Fruit fly (Drosophila melanogaster) whole organism, prepupa: Measurements from ENCODE around the gene CG12983.

ENCODE experiments used
- Blimp-1 ChIP-seq: fragments of 200-800 bp; sonication (Bioruptor generic); optimal IDR thresholded peaks from 3 replicates; lab custom pipeline; 2017; ENCODE audit warnings: missing biosample characterization, missing genetic modification characterization, mild to moderate bottlenecking, moderate library complexity, missing genetic modification reagents
- CG10631 ChIP-seq: fragments of 200-800 bp; sonication (Bioruptor generic); optimal IDR thresholded peaks from 2 replicates; lab custom pipeline; 2016; ENCODE audit warnings: missing biosample characterization, missing genetic modification characterization
- CG10669 ChIP-seq: fragments of 200-800 bp; sonication (Bioruptor generic); optimal IDR thresholded peaks from 3 replicates; lab custom pipeline; 2018; ENCODE audit warnings: missing biosample characterization, mild to moderate bottlenecking, missing genetic modification characterization, moderate library complexity
- CG11294 ChIP-seq: fragments of 200-800 bp; sonication (Bioruptor generic); IDR thresholded peaks from 2 replicates; pipeline ENCODE4 v1.3.6; 2022; ENCODE audit warnings: missing biosample characterization, missing genetic modification characterization
- CG11902 ChIP-seq: fragments of 200-800 bp; sonication (Bioruptor generic); optimal IDR thresholded peaks from 3 replicates; lab custom pipeline; 2016; ENCODE audit warnings: missing biosample characterization, missing genetic modification characterization
- CG15336 ChIP-seq: fragments of 200-800 bp; sonication (Bioruptor generic); IDR thresholded peaks from 2 replicates; pipeline ENCODE4 v1.3.6; 2022; ENCODE audit warnings: missing biosample characterization, missing genetic modification characterization
- CG1621 ChIP-seq: fragments of 200-800 bp; sonication (Bioruptor generic); optimal IDR thresholded peaks from 3 replicates; lab custom pipeline; 2018; ENCODE audit warnings: missing biosample characterization, mild to moderate bottlenecking, missing genetic modification characterization
- CG16779 ChIP-seq: fragments of 200-800 bp; sonication (Bioruptor generic); optimal IDR thresholded peaks from 3 replicates; lab custom pipeline; 2017; ENCODE audit warnings: missing biosample characterization, mild to moderate bottlenecking, missing genetic modification characterization
- CG3032 ChIP-seq: fragments of 200-800 bp; optimal IDR thresholded peaks from 2 replicates; lab custom pipeline; 2019; ENCODE audit warnings: missing biosample characterization, mild to moderate bottlenecking, missing genetic modification characterization, moderate library complexity
- CG31627 ChIP-seq: fragments of 200-800 bp; sonication (Bioruptor generic); optimal IDR thresholded peaks from 3 replicates; lab custom pipeline; 2016; ENCODE audit warnings: missing biosample characterization, missing genetic modification characterization
- CG32006 ChIP-seq: fragments of 200-800 bp; sonication (Bioruptor generic); optimal IDR thresholded peaks from 3 replicates; lab custom pipeline; 2017; ENCODE audit warnings: missing biosample characterization, mild to moderate bottlenecking, missing genetic modification characterization
- CG34406 ChIP-seq: fragments of 200-800 bp; sonication (Bioruptor generic); optimal IDR thresholded peaks from 3 replicates; lab custom pipeline; 2016; ENCODE audit warnings: missing biosample characterization, missing genetic modification characterization
- CG3919 ChIP-seq: fragments of 200-800 bp; sonication (Bioruptor generic); optimal IDR thresholded peaks from 3 replicates; lab custom pipeline; 2016; ENCODE audit warnings: missing biosample characterization, missing genetic modification characterization
- CG4318 ChIP-seq: fragments of 200-800 bp; sonication (Bioruptor generic); optimal IDR thresholded peaks from 3 replicates; lab custom pipeline; 2017; ENCODE audit warnings: missing biosample characterization, mild to moderate bottlenecking, missing genetic modification characterization
- CG6163 ChIP-seq: fragments of 200-800 bp; sonication (Bioruptor generic); IDR thresholded peaks from 3 replicates; pipeline ENCODE4 v1.3.6; 2022; ENCODE audit warnings: missing biosample characterization, missing genetic modification characterization
- CG6276 ChIP-seq: fragments of 200-800 bp; sonication (Bioruptor generic); optimal IDR thresholded peaks from 2 replicates; lab custom pipeline; 2017; ENCODE audit warnings: missing biosample characterization, mild to moderate bottlenecking, missing genetic modification characterization
- CG6792 ChIP-seq: fragments of 200-800 bp; sonication (Bioruptor generic); optimal IDR thresholded peaks from 3 replicates; lab custom pipeline; 2016; ENCODE audit warnings: missing biosample characterization, missing genetic modification characterization
- CG6808 ChIP-seq: fragments of 200-800 bp; sonication (Bioruptor generic); optimal IDR thresholded peaks from 3 replicates; lab custom pipeline; 2017; ENCODE audit warnings: missing biosample characterization, missing genetic modification characterization, mild to moderate bottlenecking, moderate library complexity, missing genetic modification reagents
- CG6854 ChIP-seq: fragments of 200-800 bp; sonication (Bioruptor generic); optimal IDR thresholded peaks from 2 replicates; lab custom pipeline; 2017; ENCODE audit warnings: missing biosample characterization, mild to moderate bottlenecking, missing genetic modification characterization
- CG7368 ChIP-seq: fragments of 200-800 bp; sonication (Bioruptor generic); optimal IDR thresholded peaks from 3 replicates; lab custom pipeline; 2016; ENCODE audit warnings: missing biosample characterization, missing genetic modification characterization
- CG8119 ChIP-seq: fragments of 200-800 bp; sonication (Bioruptor generic); IDR thresholded peaks from 3 replicates; pipeline ENCODE4 v1.3.6; 2022; ENCODE audit warnings: missing biosample characterization, missing genetic modification characterization
- CG8319 ChIP-seq: fragments of 200-800 bp; sonication (Bioruptor generic); optimal IDR thresholded peaks from 3 replicates; lab custom pipeline; 2016; ENCODE audit warnings: missing biosample characterization, missing genetic modification characterization
- CG8632 ChIP-seq: fragments of 200-800 bp; sonication (Bioruptor generic); optimal IDR thresholded peaks from 3 replicates; lab custom pipeline; 2016; ENCODE audit warnings: missing biosample characterization, missing genetic modification characterization
- Eip75B ChIP-seq: fragments of 200-800 bp; sonication (Bioruptor generic); optimal IDR thresholded peaks from 3 replicates; lab custom pipeline; 2016; ENCODE audit warnings: missing biosample characterization, missing genetic modification characterization
- Ets21C ChIP-seq: fragments of 200-800 bp; sonication (Bioruptor generic); optimal IDR thresholded peaks from 3 replicates; lab custom pipeline; 2016; ENCODE audit warnings: missing biosample characterization, missing genetic modification characterization
- Ets96B ChIP-seq: fragments of 200-800 bp; optimal IDR thresholded peaks from 2 replicates; lab custom pipeline; 2019; ENCODE audit warnings: missing biosample characterization, mild to moderate bottlenecking, missing genetic modification characterization, moderate library complexity
- Hr38 ChIP-seq: sonication (Bioruptor generic); optimal IDR thresholded peaks from 2 replicates; lab custom pipeline; 2016; ENCODE audit warnings: missing biosample characterization, missing genetic modification characterization
- Hr39 ChIP-seq: fragments of 200-800 bp; sonication (Bioruptor generic); optimal IDR thresholded peaks from 2 replicates; lab custom pipeline; 2016; ENCODE audit warnings: missing biosample characterization, missing genetic modification characterization
- Lpt ChIP-seq: fragments of 200-800 bp; sonication (Bioruptor generic); optimal IDR thresholded peaks from 3 replicates; lab custom pipeline; 2016; ENCODE audit warnings: missing biosample characterization, missing genetic modification characterization
- Met ChIP-seq: fragments of 200-800 bp; sonication (Bioruptor generic); optimal IDR thresholded peaks from 3 replicates; lab custom pipeline; 2016; ENCODE audit warnings: missing biosample characterization, missing genetic modification characterization
- OdsH ChIP-seq: fragments of 200-800 bp; sonication (Bioruptor generic); optimal IDR thresholded peaks from 3 replicates; lab custom pipeline; 2016; ENCODE audit warnings: missing biosample characterization, missing genetic modification characterization
- Smox ChIP-seq: fragments of 200-800 bp; sonication (Bioruptor generic); optimal IDR thresholded peaks from 3 replicates; lab custom pipeline; 2016; ENCODE audit warnings: missing biosample characterization, missing genetic modification characterization
- Sox14 ChIP-seq: fragments of 200-800 bp; sonication (Bioruptor generic); optimal IDR thresholded peaks from 3 replicates; lab custom pipeline; 2016; ENCODE audit warnings: missing biosample characterization, missing genetic modification characterization
- Sox15 ChIP-seq: fragments of 200-800 bp; sonication (Bioruptor generic); optimal IDR thresholded peaks from 3 replicates; lab custom pipeline; 2016; ENCODE audit warnings: missing biosample characterization, missing genetic modification characterization
- achi ChIP-seq: fragments of 200-800 bp; sonication (Bioruptor generic); optimal IDR thresholded peaks from 3 replicates; lab custom pipeline; 2016; ENCODE audit warnings: missing biosample characterization, missing genetic modification characterization
- acj6 ChIP-seq: fragments of 200-800 bp; sonication (Bioruptor generic); optimal IDR thresholded peaks from 3 replicates; lab custom pipeline; 2016; ENCODE audit warnings: missing biosample characterization, missing genetic modification characterization
- cyc ChIP-seq: fragments of 200-800 bp; sonication (Bioruptor generic); optimal IDR thresholded peaks from 3 replicates; lab custom pipeline; 2016; ENCODE audit warnings: missing biosample characterization, missing genetic modification characterization
- dac ChIP-seq: fragments of 200-800 bp; sonication (Bioruptor generic); optimal IDR thresholded peaks from 2 replicates; lab custom pipeline; 2017; ENCODE audit warnings: missing biosample characterization, mild to moderate bottlenecking, missing genetic modification characterization
- eg ChIP-seq: fragments of 200-800 bp; sonication (Bioruptor generic); IDR thresholded peaks from 3 replicates; pipeline ENCODE4 v1.3.6; 2022; ENCODE audit warnings: missing biosample characterization, missing genetic modification characterization
- fd59A ChIP-seq: fragments of 200-800 bp; sonication (Bioruptor generic); optimal IDR thresholded peaks from 2 replicates; lab custom pipeline; 2017; ENCODE audit warnings: missing biosample characterization, mild to moderate bottlenecking, missing genetic modification characterization, missing genetic modification reagents
- fkh ChIP-seq: fragments of 200-800 bp; sonication (Bioruptor generic); optimal IDR thresholded peaks from 3 replicates; lab custom pipeline; 2017; ENCODE audit warnings: missing biosample characterization, mild to moderate bottlenecking, missing genetic modification characterization, moderate library complexity
- lz ChIP-seq: fragments of 200-800 bp; sonication (Bioruptor generic); optimal IDR thresholded peaks from 3 replicates; lab custom pipeline; 2016; ENCODE audit warnings: missing biosample characterization, missing genetic modification characterization
- net ChIP-seq: fragments of 200-800 bp; sonication (Bioruptor generic); optimal IDR thresholded peaks from 3 replicates; lab custom pipeline; 2016; ENCODE audit warnings: missing biosample characterization, missing genetic modification characterization
- pdm3 ChIP-seq: fragments of 200-800 bp; sonication (Bioruptor generic); optimal IDR thresholded peaks from 3 replicates; lab custom pipeline; 2016; ENCODE audit warnings: missing biosample characterization, missing genetic modification characterization
- salr ChIP-seq, 2 experiments: fragments of 200-800 bp; sonication (Bioruptor generic); optimal IDR thresholded peaks; 3 replicates each; lab custom pipeline; 2016 to 2018; ENCODE audit warnings: missing biosample characterization in 2 of 2, missing genetic modification characterization in 2 of 2, mild to moderate bottlenecking in 1 of 2
- ss ChIP-seq, 2 experiments: fragments of 200-800 bp; sonication (Bioruptor generic); optimal IDR thresholded peaks; 2 replicates in 1 of 2; 3 replicates in 1 of 2; lab custom pipeline; 2017 to 2018; ENCODE audit warnings: mild to moderate bottlenecking in 2 of 2, missing biosample characterization in 2 of 2, missing genetic modification characterization in 2 of 2, moderate library complexity in 1 of 2
- topi ChIP-seq: fragments of 200-800 bp; sonication (Bioruptor generic); optimal IDR thresholded peaks from 3 replicates; lab custom pipeline; 2016; ENCODE audit warnings: missing biosample characterization, missing genetic modification characterization
- vri ChIP-seq: fragments of 200-800 bp; sonication (Bioruptor generic); optimal IDR thresholded peaks from 3 replicates; lab custom pipeline; 2016; ENCODE audit warnings: missing biosample characterization, mild to moderate bottlenecking, missing genetic modification characterization

CG12983 gene

DNA sequence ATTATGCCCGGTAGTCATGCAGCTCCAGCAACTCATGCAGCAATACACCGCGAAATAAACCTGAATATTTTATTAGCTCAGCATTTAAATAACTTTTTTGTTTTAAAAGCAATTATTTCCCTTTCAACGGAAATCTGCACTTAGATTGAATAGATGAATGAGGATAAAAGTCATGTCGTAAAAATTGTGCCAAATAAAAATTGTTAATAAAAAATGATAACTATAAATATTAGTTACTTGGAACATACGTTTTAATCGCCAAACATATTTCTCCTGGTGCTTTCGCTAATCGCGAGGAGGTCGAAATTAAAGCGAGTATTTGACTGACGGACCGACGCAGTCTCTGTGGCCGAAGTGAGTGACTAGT is 14.5 kb downstream of the CG12983 start (continued):
- TF ChIP-seq CG4318 (GFP tag; lab: Kevin White, UChicago): peak; percentile 42
- TF ChIP-seq CG32006 (GFP tag; lab: Kevin White, UChicago): peak; percentile 51
- TF ChIP-seq achi (GFP tag; lab: Kevin White, UChicago): peak; percentile 56
- TF ChIP-seq salr (GFP tag; optimal IDR thresholded peaks at IDR 0.05; lab: Kevin White, UChicago): peak in 1 of 2 experiments; percentile 48
- TF ChIP-seq CG31627 (GFP tag; lab: Kevin White, UChicago): peak; percentile 28
- peak; percentile 55 for TF ChIP-seq Smox (GFP tag; lab: Kevin White, UChicago)
- peak; percentile 73 for TF ChIP-seq CG3032
- TF ChIP-seq CG8632 (GFP tag; lab: Kevin White, UChicago): peak; percentile 43
- peak; percentile 12 for TF ChIP-seq CG11902 (GFP tag; lab: Kevin White, UChicago)
- TF ChIP-seq CG16779 (tag; lab: Kevin White, UChicago): no peak
- peak; percentile 29 for TF ChIP-seq lz (GFP tag; lab: Kevin White, UChicago)
- TF ChIP-seq Hr39: peak; percentile 46

DNA sequence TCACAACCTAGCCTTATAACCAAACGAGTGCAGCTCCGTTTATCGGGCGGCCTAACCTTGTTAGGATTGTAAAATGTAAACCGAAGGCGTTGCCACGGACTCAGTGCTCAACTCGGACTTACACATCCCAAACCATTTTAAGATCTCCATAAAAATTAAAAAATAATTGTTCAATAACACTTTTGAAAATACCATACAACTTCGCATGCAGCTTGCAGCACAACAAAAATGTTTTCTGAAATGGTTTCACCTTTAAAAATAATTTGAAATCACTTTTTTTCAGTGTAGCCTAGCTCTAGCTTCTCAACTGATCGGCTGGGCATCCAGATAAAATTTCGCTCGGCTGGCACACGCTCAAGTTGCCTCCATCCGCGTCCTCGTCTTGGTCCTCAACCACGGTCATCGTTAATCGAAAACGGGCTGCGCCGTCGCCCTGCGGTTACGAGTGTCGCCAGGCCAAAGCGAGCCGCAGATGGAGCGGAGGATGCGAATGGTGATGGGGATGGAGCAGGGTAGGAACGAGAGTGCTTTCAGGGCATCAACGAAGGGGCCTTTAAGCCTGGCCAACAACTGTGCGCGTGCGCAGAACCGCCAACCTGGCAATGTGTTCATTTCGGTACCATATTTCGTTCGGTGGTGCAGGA is 15.0 kb downstream of the CG12983 start:
- peak; percentile 79 for TF ChIP-seq eg (GFP tag; lab: Robert Waterston, UW)
- peak; percentile 86 for TF ChIP-seq Sox14 (GFP tag; lab: Kevin White, UChicago)
- TF ChIP-seq CG6808 (GFP tag; lab: Kevin White, UChicago): peak; percentile 76
- TF ChIP-seq Hr38 (GFP tag; lab: Kevin White, UChicago): no peak
- peak; percentile 83 for TF ChIP-seq CG1621 (tag; lab: Kevin White, UChicago)
- TF ChIP-seq Lpt: peak; percentile 70
- TF ChIP-seq CG3919 (GFP tag; lab: Kevin White, UChicago): peak; percentile 91
- peak; percentile 87 for TF ChIP-seq CG10669
- peak; percentile 76 for TF ChIP-seq Met (GFP tag; lab: Kevin White, UChicago)
- peak; percentile 47 for TF ChIP-seq Ets21C (GFP tag; lab: Kevin White, UChicago)
- TF ChIP-seq acj6 (GFP tag; lab: Kevin White, UChicago): peak; percentile 88
- TF ChIP-seq CG15336 (GFP tag; lab: Robert Waterston, UW): peak; percentile 80
- TF ChIP-seq Eip75B (GFP tag; lab: Kevin White, UChicago): peak; percentile 83
- TF ChIP-seq CG16779 (tag; lab: Kevin White, UChicago): peak; percentile 80
- peak; percentile 86 for TF ChIP-seq achi (GFP tag; lab: Kevin White, UChicago)
- no peak for TF ChIP-seq Blimp-1
- peak; percentile 78 for TF ChIP-seq CG34406
- TF ChIP-seq fkh (GFP tag; lab: Kevin White, UChicago): no peak
- peak; percentile 84 for TF ChIP-seq pdm3 (GFP tag; lab: Kevin White, UChicago)
- TF ChIP-seq fd59A (GFP tag; lab: Kevin White, UChicago): peak; percentile 84
- TF ChIP-seq CG6276 (GFP tag; lab: Kevin White, UChicago): peak; percentile 59
- TF ChIP-seq CG8632 (GFP tag; lab: Kevin White, UChicago): peak; percentile 78
- peak; percentile 85 for TF ChIP-seq CG8119 (GFP tag; lab: Robert Waterston, UW)
- peak; percentile 89 for TF ChIP-seq Ets96B (tag; lab: Kevin White, UChicago)
- peak in 1 of 2 experiments; percentile 72 for TF ChIP-seq ss (GFP tag; optimal IDR thresholded peaks at IDR 0.05; lab: Kevin White, UChicago)
- TF ChIP-seq CG31627 (GFP tag; lab: Kevin White, UChicago): peak; percentile 67
- peak; percentile 93 for TF ChIP-seq CG10631 (GFP tag; lab: Kevin White, UChicago)
- peak; percentile 81 for TF ChIP-seq CG8319 (GFP tag; lab: Kevin White, UChicago)
- peak; percentile 78 for TF ChIP-seq CG6792 (GFP tag; lab: Kevin White, UChicago)
- TF ChIP-seq OdsH: peak; percentile 89
- peak; percentile 62 for TF ChIP-seq CG11294 (GFP tag; lab: Robert Waterston, UW)
- peak; percentile 80 for TF ChIP-seq net (GFP tag; lab: Kevin White, UChicago)
- TF ChIP-seq CG11902 (GFP tag; lab: Kevin White, UChicago): peak; percentile 67
- peak; percentile 60 for TF ChIP-seq dac (GFP tag; lab: Kevin White, UChicago)
- TF ChIP-seq Sox15 (GFP tag; lab: Kevin White, UChicago): peak; percentile 67
- TF ChIP-seq CG32006 (GFP tag; lab: Kevin White, UChicago): peak; percentile 77
- TF ChIP-seq Hr39: peak; percentile 74
- TF ChIP-seq CG6854 (GFP tag; lab: Kevin White, UChicago): peak; percentile 65
- TF ChIP-seq CG7368 (GFP tag; lab: Kevin White, UChicago): peak; percentile 74
- peak; percentile 68 for TF ChIP-seq cyc (GFP tag; lab: Kevin White, UChicago)
- peak; percentile 48 for TF ChIP-seq vri (GFP tag; lab: Kevin White, UChicago)
- TF ChIP-seq CG6163 (GFP tag; lab: Robert Waterston, UW): peak; percentile 93
- peak; percentile 76 for TF ChIP-seq topi (GFP tag; lab: Kevin White, UChicago)
